Fruit fly (Drosophila melanogaster) Kc167 (cell line): ENCODE measurements around the gene CG13062.

Source experiments
- Sin3A ChIP-seq: fragments of >200 bp; optimal IDR thresholded peaks from 2 replicates; lab custom pipeline; 2018; ENCODE audit warnings: missing external identifiers
- insv ChIP-seq: fragments of >200 bp; optimal IDR thresholded peaks from 3 replicates; lab custom pipeline; 2018; ENCODE audit warnings: missing external identifiers
- ttk ChIP-seq: sonication (Bioruptor generic); optimal IDR thresholded peaks from 2 replicates; lab custom pipeline; 2017; ENCODE audit warnings: missing external identifiers

DNA sequence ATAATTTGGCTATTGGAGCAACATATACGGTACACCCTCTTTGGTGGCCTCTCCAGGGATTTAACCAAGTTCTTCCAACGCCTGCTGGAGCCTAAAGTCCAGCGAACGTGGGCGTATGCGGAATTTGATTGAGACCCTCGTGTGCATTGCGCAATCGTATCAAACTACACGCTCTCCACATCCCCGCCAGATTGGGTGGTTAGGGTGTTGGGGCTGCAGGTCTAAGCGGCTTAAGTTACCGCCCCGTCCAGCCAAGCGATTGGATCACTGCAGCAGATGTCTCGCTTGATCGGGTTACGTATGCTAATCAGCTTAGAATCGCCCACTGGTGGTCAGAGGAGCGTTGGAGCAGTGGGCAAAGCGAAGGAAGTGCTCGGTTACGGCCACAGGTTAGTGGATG, 16.7 kb downstream of the CG13062 start, which contains the start of gene CG33060:
- TF ChIP-seq Sin3A (lab: Kevin White, UChicago): no peak
- no peak for TF ChIP-seq ttk (lab: Kevin White, UChicago)
- no peak for TF ChIP-seq insv
